Fruit fly (Drosophila melanogaster) whole organism, pupa: ENCODE data around the gene pot.

Source experiments
- CG8159 ChIP-seq: fragments of 200-800 bp; sonication (Bioruptor generic); optimal IDR thresholded peaks from 3 replicates; lab custom pipeline; 2018; ENCODE audit warnings: missing biosample characterization, mild to moderate bottlenecking, missing genetic modification characterization, moderate library complexity
- D1 ChIP-seq: fragments of 200-800 bp; sonication (Bioruptor generic); optimal IDR thresholded peaks from 2 replicates; lab custom pipeline; 2018; ENCODE audit warnings: missing biosample characterization, mild to moderate bottlenecking, missing genetic modification characterization, moderate library complexity
- EcR ChIP-seq: fragments of 200-800 bp; sonication (Bioruptor generic); optimal IDR thresholded peaks from 3 replicates; lab custom pipeline; 2019; ENCODE audit warnings: missing biosample characterization, missing genetic modification characterization, mild to moderate bottlenecking, moderate library complexity, missing genetic modification reagents

DNA sequence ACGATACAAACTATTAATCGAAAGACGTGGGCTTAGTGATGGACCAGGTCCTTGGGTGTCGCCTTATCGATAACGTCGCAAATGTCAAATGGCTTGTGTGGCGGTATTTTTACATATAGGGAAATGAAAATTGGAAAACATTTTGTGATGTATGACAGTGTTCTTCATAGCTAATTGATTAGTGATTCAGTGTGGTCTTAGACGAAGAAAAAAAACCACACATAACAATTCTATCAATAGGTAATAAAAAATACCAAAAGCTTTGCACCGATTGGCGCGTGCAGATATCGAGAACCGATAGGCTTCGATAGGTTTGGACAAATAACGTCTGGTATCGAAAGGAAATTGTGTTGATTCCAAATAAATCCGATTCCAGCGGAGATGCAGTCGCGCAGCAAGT is 48.2 kb downstream of the pot start, which contains the start of the genes Nrd1 and CG1847:
- TF ChIP-seq D1 (tag; lab: Kevin White, UChicago) (no peak), CG8159 (tag; lab: Kevin White, UChicago) (no peak), EcR (no peak)
